Worm (Caenorhabditis elegans) whole organism, L3 larva: Measurements from ENCODE around the gene ztf-14.

Experiments used
- R02D3.7 ChIP-seq: fragments of 150-350 bp; optimal IDR thresholded peaks from 2 replicates; lab custom pipeline; 2014; ENCODE audit warnings: missing biosample characterization, missing genetic modification characterization
- aly-2 ChIP-seq: fragments of 150-350 bp; optimal IDR thresholded peaks from 2 replicates; lab custom pipeline; 2014; ENCODE audit warnings: missing biosample characterization, missing genetic modification characterization
- ama-1 ChIP-seq: fragments of 150-350 bp; optimal IDR thresholded peaks from 2 replicates; lab custom pipeline; 2018
- ceh-16 ChIP-seq: sonication (generic microtip); optimal IDR thresholded peaks from 2 replicates; lab custom pipeline; 2017; ENCODE audit warnings: missing biosample characterization, missing genetic modification characterization
- ceh-28 ChIP-seq: fragments of 150-350 bp; optimal IDR thresholded peaks from 2 replicates; lab custom pipeline; 2014; ENCODE audit warnings: missing biosample characterization, missing genetic modification reagents, missing genetic modification characterization
- ceh-82 ChIP-seq: fragments of 150-350 bp; optimal IDR thresholded peaks from 2 replicates; lab custom pipeline; 2014; ENCODE audit warnings: missing biosample characterization, missing genetic modification characterization
- ceh-9 ChIP-seq: sonication (generic microtip); optimal IDR thresholded peaks from 2 replicates; lab custom pipeline; 2018; ENCODE audit warnings: missing biosample characterization, missing genetic modification characterization
- daf-12 ChIP-seq: fragments of 150-350 bp; optimal IDR thresholded peaks from 2 replicates; lab custom pipeline; 2014; ENCODE audit warnings: missing biosample characterization, missing genetic modification reagents, missing genetic modification characterization
- egl-27 ChIP-seq: sonication (generic microtip); optimal IDR thresholded peaks from 4 replicates; lab custom pipeline; 2017; ENCODE audit warnings: missing biosample characterization, missing genetic modification reagents, missing genetic modification characterization
- elt-1 ChIP-seq: fragments of 150-350 bp; optimal IDR thresholded peaks from 2 replicates; lab custom pipeline; 2014; ENCODE audit warnings: missing biosample characterization, missing genetic modification characterization
- elt-2 ChIP-seq: sonication (generic microtip); optimal IDR thresholded peaks from 2 replicates; lab custom pipeline; 2016; ENCODE audit warnings: missing genetic modification reagents, mild to moderate bottlenecking, missing genetic modification characterization, missing compliant biosample characterization
- elt-3 ChIP-seq, 3 experiments: fragments of 150-350 bp in 1 of 3; sonication (generic microtip) in 2 of 3; optimal IDR thresholded peaks; 2 replicates in 2 of 3; 4 replicates in 1 of 3; lab custom pipeline; 2014 to 2017; ENCODE audit warnings: missing biosample characterization in 3 of 3, missing genetic modification characterization in 3 of 3
- fkh-10 ChIP-seq: sonication (generic microtip); optimal IDR thresholded peaks from 2 replicates; lab custom pipeline; 2017; ENCODE audit warnings: missing biosample characterization, missing genetic modification reagents, missing genetic modification characterization
- fkh-2 ChIP-seq: fragments of 150-350 bp; optimal IDR thresholded peaks from 2 replicates; lab custom pipeline; 2014; ENCODE audit warnings: missing biosample characterization, missing genetic modification reagents, missing genetic modification characterization
- fos-1 ChIP-seq: fragments of 150-350 bp; optimal IDR thresholded peaks from 2 replicates; lab custom pipeline; 2014; ENCODE audit warnings: missing biosample characterization, missing genetic modification characterization
- hmg-11 ChIP-seq: sonication (generic microtip); optimal IDR thresholded peaks from 2 replicates; lab custom pipeline; 2016; ENCODE audit warnings: missing genetic modification characterization, missing compliant biosample characterization
- lin-15B ChIP-seq: fragments of 150-350 bp; optimal IDR thresholded peaks from 2 replicates; lab custom pipeline; 2014; ENCODE audit warnings: missing biosample characterization, missing genetic modification characterization
- lin-39 ChIP-seq: fragments of 150-350 bp; optimal IDR thresholded peaks from 2 replicates; lab custom pipeline; 2018; ENCODE audit warnings: missing biosample characterization, missing genetic modification reagents, missing genetic modification characterization
- mdl-1 ChIP-seq: fragments of 150-350 bp; optimal IDR thresholded peaks from 2 replicates; lab custom pipeline; 2014; ENCODE audit warnings: missing biosample characterization, missing genetic modification characterization
- mml-1 ChIP-seq: fragments of 150-350 bp; sonication (generic microtip); optimal IDR thresholded peaks from 3 replicates; lab custom pipeline; 2014; ENCODE audit warnings: missing biosample characterization, missing genetic modification characterization
- nfya-1 ChIP-seq: sonication (generic microtip); optimal IDR thresholded peaks from 2 replicates; lab custom pipeline; 2017; ENCODE audit warnings: missing genetic modification characterization, mild to moderate bottlenecking, missing compliant biosample characterization, antibody characterized with exemption, moderate library complexity; ENCODE audit not compliant: insufficient read depth
- nhr-11 ChIP-seq: fragments of 150-350 bp; optimal IDR thresholded peaks from 2 replicates; lab custom pipeline; 2014; ENCODE audit warnings: missing biosample characterization, missing genetic modification characterization
- nhr-12 ChIP-seq: fragments of 150-350 bp; optimal IDR thresholded peaks from 2 replicates; lab custom pipeline; 2014; ENCODE audit warnings: missing biosample characterization, missing genetic modification characterization
- nhr-237 ChIP-seq: fragments of 150-350 bp; optimal IDR thresholded peaks from 2 replicates; lab custom pipeline; 2014; ENCODE audit warnings: missing biosample characterization, missing genetic modification characterization
- nhr-25 ChIP-seq: sonication (generic microtip); optimal IDR thresholded peaks from 2 replicates; lab custom pipeline; 2017; ENCODE audit warnings: missing biosample characterization, missing genetic modification characterization
- nhr-28 ChIP-seq: fragments of 150-350 bp; optimal IDR thresholded peaks from 2 replicates; lab custom pipeline; 2014; ENCODE audit warnings: missing biosample characterization, missing genetic modification characterization
- nhr-43 ChIP-seq: sonication (generic microtip); optimal IDR thresholded peaks from 2 replicates; lab custom pipeline; 2016; ENCODE audit warnings: mild to moderate bottlenecking, missing genetic modification characterization, missing compliant biosample characterization; ENCODE audit not compliant: poor library complexity, severe bottlenecking
- nhr-67 ChIP-seq: fragments of 150-350 bp; optimal IDR thresholded peaks from 2 replicates; lab custom pipeline; 2014; ENCODE audit warnings: missing biosample characterization, missing genetic modification characterization
- nhr-76 ChIP-seq: fragments of 150-350 bp; sonication (generic microtip); optimal IDR thresholded peaks from 5 replicates; lab custom pipeline; 2014; ENCODE audit warnings: missing biosample characterization, missing genetic modification characterization
- nhr-77 ChIP-seq: fragments of 150-350 bp; optimal IDR thresholded peaks from 2 replicates; lab custom pipeline; 2014; ENCODE audit warnings: missing biosample characterization, missing genetic modification characterization
- pha-4 ChIP-seq: fragments of 150-350 bp; optimal IDR thresholded peaks from 2 replicates; lab custom pipeline; 2014; ENCODE audit warnings: missing biosample characterization, missing genetic modification reagents, missing genetic modification characterization
- sea-2 ChIP-seq: fragments of 150-350 bp; sonication (generic microtip); optimal IDR thresholded peaks from 4 replicates; lab custom pipeline; 2014; ENCODE audit warnings: missing biosample characterization, missing genetic modification reagents, missing genetic modification characterization
- tbx-2 ChIP-seq: sonication (generic microtip); optimal IDR thresholded peaks from 2 replicates; lab custom pipeline; 2016; ENCODE audit warnings: mild to moderate bottlenecking, missing genetic modification characterization, missing compliant biosample characterization
- unc-39 ChIP-seq: sonication (generic microtip); optimal IDR thresholded peaks from 4 replicates; lab custom pipeline; 2017; ENCODE audit warnings: missing biosample characterization, missing genetic modification characterization
- unc-62 ChIP-seq: fragments of 150-350 bp; sonication (generic microtip); optimal IDR thresholded peaks from 4 replicates; lab custom pipeline; 2014; ENCODE audit warnings: missing biosample characterization, missing genetic modification reagents, missing genetic modification characterization
- zag-1 ChIP-seq: fragments of 150-350 bp; optimal IDR thresholded peaks from 2 replicates; lab custom pipeline; 2014; ENCODE audit warnings: missing biosample characterization, missing genetic modification characterization
- ztf-4 ChIP-seq: fragments of 150-350 bp; optimal IDR thresholded peaks from 2 replicates; lab custom pipeline; 2014; ENCODE audit warnings: missing biosample characterization, missing genetic modification characterization

The ztf-14 gene

ce11 chrX:14489945-14490344 is 5.9 kb upstream of the ztf-14 start, which contains the start of gene his-24 (continued):
- TF ChIP-seq nhr-12 (no peak), fkh-2 (tag; lab: Kevin White, UChicago) (no peak), nhr-11 (tag; lab: Kevin White, UChicago) (no peak), egl-27 (peak; percentile 49), mdl-1 (tag; lab: Kevin White, UChicago) (no peak), lin-39 (peak; percentile 92), nhr-237 (tag; lab: Kevin White, UChicago) (no peak), nhr-76 (no peak), ztf-4 (tag; lab: Kevin White, UChicago) (no peak), tbx-2 (peak; percentile 18), elt-2 (tag; lab: Kevin White, UChicago) (peak; percentile 59), ceh-82 (tag; lab: Kevin White, UChicago) (peak; percentile 38), daf-12 (tag; lab: Kevin White, UChicago) (no peak), nhr-67 (no peak), fos-1 (tag; lab: Kevin White, UChicago) (no peak), nhr-28 (tag; lab: Kevin White, UChicago) (no peak), pha-4 (peak; percentile 81), unc-39 (no peak), ceh-28 (tag; lab: Kevin White, UChicago) (no peak)

DNA sequence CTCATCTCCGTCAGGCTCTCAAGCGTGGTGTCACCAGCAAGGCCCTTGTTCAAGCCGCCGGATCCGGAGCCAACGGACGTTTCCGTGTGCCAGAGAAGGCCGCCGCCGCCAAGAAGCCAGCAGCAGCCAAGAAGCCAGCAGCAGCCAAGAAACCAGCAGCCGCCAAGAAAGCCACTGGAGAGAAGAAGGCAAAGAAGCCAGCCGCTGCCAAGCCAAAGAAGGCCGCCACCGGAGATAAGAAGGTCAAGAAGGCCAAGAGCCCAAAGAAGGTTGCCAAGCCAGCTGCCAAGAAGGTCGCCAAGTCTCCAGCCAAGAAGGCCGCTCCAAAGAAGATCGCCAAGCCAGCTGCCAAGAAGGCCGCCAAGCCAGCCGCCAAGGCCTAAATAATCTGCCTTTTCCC is 5.4 kb upstream of the ztf-14 start:
- no peak for TF ChIP-seq tbx-2
- TF ChIP-seq nhr-43 (tag; lab: Kevin White, UChicago) = no peak
- TF ChIP-seq aly-2 (tag; lab: Kevin White, UChicago) = no peak
- TF ChIP-seq ceh-16 (tag; lab: Kevin White, UChicago) = no peak
- no peak for TF ChIP-seq ceh-9 (tag; lab: Kevin White, UChicago)
- no peak for TF ChIP-seq ztf-4 (tag; lab: Kevin White, UChicago)
- no peak for TF ChIP-seq ceh-28 (tag; lab: Kevin White, UChicago)
- TF ChIP-seq elt-1 (tag; lab: Kevin White, UChicago) = no peak
- no peak for TF ChIP-seq hmg-11 (tag; lab: Kevin White, UChicago)
- no peak for TF ChIP-seq unc-39
- no peak for TF ChIP-seq nhr-28 (tag; lab: Kevin White, UChicago)
- no peak for TF ChIP-seq fos-1 (tag; lab: Kevin White, UChicago)
- no peak for TF ChIP-seq ama-1 (lab: Kevin White, UChicago)

ce11 chrX:14491103-14491502 is 4.8 kb upstream of the ztf-14 start:
- no peak for TF ChIP-seq fkh-10 (GFP tag; lab: Kevin White, UChicago)
- TF ChIP-seq elt-2 (tag; lab: Kevin White, UChicago) = no peak
- TF ChIP-seq fos-1 (tag; lab: Kevin White, UChicago) = no peak
- TF ChIP-seq ama-1 (lab: Kevin White, UChicago) = peak; percentile 63
- no peak for TF ChIP-seq nhr-12
- TF ChIP-seq ceh-28 (tag; lab: Kevin White, UChicago) = no peak
- peak; percentile 5 for TF ChIP-seq nhr-25
- TF ChIP-seq nhr-77 = no peak
- no peak for TF ChIP-seq nhr-76
- no peak for TF ChIP-seq sea-2 (GFP tag; lab: Kevin White, UChicago)
- peak; percentile 18 for TF ChIP-seq pha-4
- no peak for TF ChIP-seq fkh-2 (tag; lab: Kevin White, UChicago)
- no peak for TF ChIP-seq egl-27
- TF ChIP-seq ceh-16 (tag; lab: Kevin White, UChicago) = no peak
- peak; percentile 41 for TF ChIP-seq hmg-11 (tag; lab: Kevin White, UChicago)
- TF ChIP-seq R02D3.7 (tag; lab: Kevin White, UChicago) = no peak
- no peak for TF ChIP-seq daf-12 (tag; lab: Kevin White, UChicago)
- TF ChIP-seq mml-1 = no peak
- no peak for TF ChIP-seq mdl-1 (tag; lab: Kevin White, UChicago)
- TF ChIP-seq nhr-43 (tag; lab: Kevin White, UChicago) = no peak
- TF ChIP-seq lin-15B (tag; lab: Kevin White, UChicago) = no peak
- no peak for TF ChIP-seq elt-3 (tag; optimal IDR thresholded peaks at IDR 0.05; lab: Kevin White, UChicago)
- no peak for TF ChIP-seq zag-1
- TF ChIP-seq ceh-9 (tag; lab: Kevin White, UChicago) = no peak
- TF ChIP-seq lin-39 = peak; percentile 7
- peak; percentile 39 for TF ChIP-seq elt-1 (tag; lab: Kevin White, UChicago)
- TF ChIP-seq nhr-11 (tag; lab: Kevin White, UChicago) = no peak
- no peak for TF ChIP-seq unc-62 (GFP tag; lab: Kevin White, UChicago)
- TF ChIP-seq nfya-1 (tag; lab: Kevin White, UChicago) = peak; percentile 31
